Fruit fly (Drosophila melanogaster): ENCODE results near the gene Galt.
A peak's percentile ranks its signal among the peaks of the same experiment; 100 is the strongest.

Galt gene

DNA sequence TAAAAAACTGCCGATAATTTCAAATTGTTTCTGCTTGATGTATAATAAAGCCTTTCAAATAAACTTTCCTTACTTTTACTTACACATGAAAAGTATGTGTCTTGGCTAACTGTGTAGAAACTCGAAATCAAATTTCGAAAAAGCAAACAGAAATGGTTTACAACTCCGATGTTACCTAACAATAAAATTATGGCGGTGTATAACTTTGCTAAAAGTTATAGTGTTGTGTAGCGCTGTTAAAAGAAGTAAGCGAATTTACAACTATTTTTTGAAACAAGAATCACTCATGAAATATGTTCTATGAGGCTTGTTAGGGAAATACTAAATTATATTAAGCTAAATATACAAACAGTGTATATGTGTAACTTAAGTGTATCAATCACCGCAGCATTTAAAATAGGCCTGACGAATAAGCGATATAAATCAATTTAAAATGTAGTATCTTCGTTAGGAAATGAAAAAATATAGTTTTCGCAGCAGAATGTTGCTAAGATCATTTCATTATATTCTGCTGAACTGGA lies 45.1 kb downstream of the Galt start, which contains the start of gene CG34345 (continued):
- TF ChIP-seq Gug (GFP tag; IDR thresholded peaks at IDR 0.05) = no peak
- TF ChIP-seq tio (GFP tag; optimal IDR thresholded peaks at IDR 0.05) = no peak
- no peak for TF ChIP-seq PHDP (tag; optimal IDR thresholded peaks at IDR 0.05)
- TF ChIP-seq Ets97D (GFP tag; optimal IDR thresholded peaks at IDR 0.05) = peak; percentile 86
- TF ChIP-seq CG14667 (GFP tag; IDR thresholded peaks at IDR 0.05) = no peak
- TF ChIP-seq CG14710 (tag; optimal IDR thresholded peaks at IDR 0.05) = peak; percentile 54
- no peak for TF ChIP-seq Dip3 (GFP tag; optimal IDR thresholded peaks at IDR 0.05)
- TF ChIP-seq pita (GFP tag; optimal IDR thresholded peaks at IDR 0.05) = peak; percentile 90
- TF ChIP-seq bbx (GFP tag; IDR thresholded peaks at IDR 0.05; ENCODE audit: partially characterized antibody) = peak; percentile 78
- no peak for TF ChIP-seq Xbp1 (GFP tag; optimal IDR thresholded peaks at IDR 0.05)
- TF ChIP-seq CG18262 (tag; optimal IDR thresholded peaks at IDR 0.05) = no peak
- TF ChIP-seq CG17912 (GFP tag; optimal IDR thresholded peaks at IDR 0.05) = no peak
- TF ChIP-seq Fer3 (tag; optimal IDR thresholded peaks at IDR 0.05) = no peak
- TF ChIP-seq fd96Cb (tag; optimal IDR thresholded peaks at IDR 0.05) = no peak
- TF ChIP-seq CG32532 (GFP tag; IDR thresholded peaks at IDR 0.05) = peak; percentile 30; the same call in 1 of the 2 replicates
- TF ChIP-seq CG10431 (GFP tag; optimal IDR thresholded peaks at IDR 0.05) = no peak
- no peak for TF ChIP-seq CG3838 (GFP tag; optimal IDR thresholded peaks at IDR 0.05)
- TF ChIP-seq sob (GFP tag; IDR thresholded peaks at IDR 0.05) = peak; percentile 41; the same call in 1 of the 2 replicates
- peak; percentile 2 for TF ChIP-seq CG12659 (GFP tag; optimal IDR thresholded peaks at IDR 0.05)
- no peak for TF ChIP-seq CG8478 (optimal IDR thresholded peaks at IDR 0.05)
- TF ChIP-seq CG11085 (GFP tag; IDR thresholded peaks at IDR 0.05) = no peak
- no peak for TF ChIP-seq CG14441 (GFP tag; IDR thresholded peaks at IDR 0.05)
- no peak for TF ChIP-seq CG1832 (GFP tag; optimal IDR thresholded peaks at IDR 0.05)
- TF ChIP-seq en (GFP tag; optimal IDR thresholded peaks at IDR 0.05) = no peak
- no peak for TF ChIP-seq Bdp1 (GFP tag; optimal IDR thresholded peaks at IDR 0.05)
- peak; percentile 36 for TF ChIP-seq CG15514 (GFP tag; optimal IDR thresholded peaks at IDR 0.05)
- TF ChIP-seq Bteb2 (GFP tag; optimal IDR thresholded peaks at IDR 0.05) = peak; percentile 13
- TF ChIP-seq lilli (GFP tag; optimal IDR thresholded peaks at IDR 0.05) = peak; percentile 1
- no peak for TF ChIP-seq CG17361 (GFP tag; IDR thresholded peaks at IDR 0.05)
- peak; percentile 48 for TF ChIP-seq CG42726 (GFP tag; IDR thresholded peaks at IDR 0.05; ENCODE audit: partially characterized antibody)
- TF ChIP-seq Mrtf (GFP tag; IDR thresholded peaks at IDR 0.05) = no peak
- TF ChIP-seq grau (tag; optimal IDR thresholded peaks at IDR 0.05) = no peak
- TF ChIP-seq klu (GFP tag; IDR thresholded peaks at IDR 0.05) = peak; percentile 28; the same call in 1 of the 2 replicates
- no peak for TF ChIP-seq lov (optimal IDR thresholded peaks at IDR 0.05)
- no peak for TF ChIP-seq lov (GFP tag; IDR thresholded peaks at IDR 0.05)
- TF ChIP-seq CG3163 (GFP tag; optimal IDR thresholded peaks at IDR 0.05) = peak; percentile 2
- peak; percentile 80 for TF ChIP-seq zen2 (GFP tag; IDR thresholded peaks at IDR 0.05; ENCODE audit: partially characterized antibody)
- peak; percentile 47 for TF ChIP-seq CoRest (tag; optimal IDR thresholded peaks at IDR 0.05)
- no peak for TF ChIP-seq CG11247 (GFP tag; IDR thresholded peaks at IDR 0.05)
- TF ChIP-seq CG7372 (GFP tag; IDR thresholded peaks at IDR 0.05) = no peak
- TF ChIP-seq her (GFP tag; optimal IDR thresholded peaks at IDR 0.05) = no peak

DNA sequence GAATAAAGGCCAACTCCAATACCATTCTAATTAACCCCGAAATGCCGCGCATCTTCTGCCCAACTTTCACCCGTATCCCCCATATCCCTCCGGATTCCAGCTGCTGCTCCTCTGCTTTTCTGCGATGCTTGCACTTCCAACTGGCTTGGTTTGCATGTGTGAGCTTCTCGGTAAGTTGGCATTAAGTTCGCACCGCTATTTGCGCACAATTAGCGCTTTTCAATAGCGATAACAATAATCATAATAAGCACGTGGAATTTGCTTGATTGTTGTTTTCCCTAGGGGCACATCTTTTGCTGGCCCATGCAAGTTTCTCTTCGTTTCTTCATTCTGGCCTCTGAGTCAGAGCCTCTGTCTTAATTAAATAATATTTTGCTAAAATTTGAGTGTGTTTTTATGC lies 45.8 kb downstream of the Galt start:
- no peak for TF ChIP-seq CG2199 (GFP tag; IDR thresholded peaks at IDR 0.05)
- TF ChIP-seq ham (GFP tag; IDR thresholded peaks at IDR 0.05) = no peak
- no peak for TF ChIP-seq E2f1 (GFP tag; IDR thresholded peaks at IDR 0.05)
- no peak for TF ChIP-seq pb (GFP tag; optimal IDR thresholded peaks at IDR 0.05)
- no peak for TF ChIP-seq CG2129 (GFP tag; IDR thresholded peaks at IDR 0.05; ENCODE audit: partially characterized antibody)
- no peak for TF ChIP-seq ab (GFP tag; optimal IDR thresholded peaks at IDR 0.05)
- TF ChIP-seq sisA (GFP tag; IDR thresholded peaks at IDR 0.05) = no peak
- TF ChIP-seq CG31365 (tag; optimal IDR thresholded peaks at IDR 0.05) = no peak
- TF ChIP-seq emc (GFP tag; optimal IDR thresholded peaks at IDR 0.05) = no peak
- no peak for TF ChIP-seq tin (GFP tag; optimal IDR thresholded peaks at IDR 0.05)
- no peak for TF ChIP-seq CG17802 (tag; optimal IDR thresholded peaks at IDR 0.05)
- TF ChIP-seq CG18619 (GFP tag; optimal IDR thresholded peaks at IDR 0.05) = no peak

Measured in whole organism, embryonic.